Worm (Caenorhabditis elegans) whole organism, L4 larva: ENCODE measurements around the gene txt-4.
A peak's percentile ranks its signal among the peaks of the same experiment; 100 is the strongest.

Experiments
- D1046.2 ChIP-seq: fragments of 200-800 bp; sonication (Bioruptor generic); IDR thresholded peaks from 2 replicates; pipeline ENCODE4 v1.3.6; 2022; ENCODE audit warnings: missing genetic modification characterization, missing compliant biosample characterization
- F10B5.3 ChIP-seq: sonication (generic microtip); optimal IDR thresholded peaks from 2 replicates; lab custom pipeline; 2016; ENCODE audit warnings: mild to moderate bottlenecking, missing genetic modification characterization, missing compliant biosample characterization
- F26F4.8 ChIP-seq: fragments of 200-800 bp; sonication (Bioruptor generic); conservative IDR thresholded peaks from 2 replicates; pipeline ENCODE4 v1.3.6; 2022; ENCODE audit warnings: missing genetic modification characterization, missing compliant biosample characterization
- R02D3.7 ChIP-seq: fragments of 150-350 bp; sonication (generic microtip); optimal IDR thresholded peaks from 3 replicates; lab custom pipeline; 2014; ENCODE audit warnings: missing biosample characterization, missing genetic modification characterization
- T26A8.4 ChIP-seq: fragments of 200-800 bp; sonication (Bioruptor generic); IDR thresholded peaks from 2 replicates; pipeline ENCODE4 v1.3.6; 2022; ENCODE audit warnings: missing genetic modification characterization, missing compliant biosample characterization
- Y105C5A.15 ChIP-seq: fragments of 200-800 bp; sonication (Bioruptor generic); IDR thresholded peaks from 2 replicates; pipeline ENCODE4 v1.3.6; 2022; ENCODE audit warnings: missing genetic modification characterization, missing compliant biosample characterization
- Y48G9A.11 ChIP-seq: fragments of 200-800 bp; sonication (Bioruptor generic); IDR thresholded peaks from 2 replicates; pipeline ENCODE4 v1.3.6; 2022; ENCODE audit warnings: missing genetic modification reagents, missing genetic modification characterization, missing compliant biosample characterization
- Y75B8A.6 ChIP-seq: fragments of 200-800 bp; sonication (Bioruptor generic); IDR thresholded peaks from 2 replicates; pipeline ENCODE4 v1.3.6; 2022; ENCODE audit warnings: missing genetic modification reagents, missing genetic modification characterization, missing compliant biosample characterization
- ZK337.2 ChIP-seq: fragments of 200-800 bp; sonication (Bioruptor generic); IDR thresholded peaks from 2 replicates; pipeline ENCODE4 v1.3.6; 2022; ENCODE audit warnings: missing genetic modification reagents, missing genetic modification characterization, missing compliant biosample characterization
- ama-1 ChIP-seq: fragments of 150-350 bp; optimal IDR thresholded peaks from 2 replicates; lab custom pipeline; 2014; ENCODE audit warnings: inconsistent platforms, mixed read lengths
- attf-4 ChIP-seq: sonication (generic microtip); optimal IDR thresholded peaks from 3 replicates; lab custom pipeline; 2017; ENCODE audit warnings: missing biosample characterization, missing genetic modification characterization
- ceh-28 ChIP-seq: fragments of 150-350 bp; optimal IDR thresholded peaks from 2 replicates; lab custom pipeline; 2014; ENCODE audit warnings: missing biosample characterization, missing genetic modification reagents, missing genetic modification characterization
- ceh-62 ChIP-seq: sonication (generic microtip); optimal IDR thresholded peaks from 2 replicates; lab custom pipeline; 2017; ENCODE audit warnings: missing biosample characterization, missing genetic modification characterization
- ceh-82 ChIP-seq: sonication (generic microtip); optimal IDR thresholded peaks from 2 replicates; lab custom pipeline; 2017; ENCODE audit warnings: missing biosample characterization, missing genetic modification characterization
- daf-12 ChIP-seq: fragments of 150-350 bp; optimal IDR thresholded peaks from 2 replicates; lab custom pipeline; 2014; ENCODE audit warnings: missing biosample characterization, missing genetic modification reagents, missing genetic modification characterization
- dmd-6 ChIP-seq: fragments of 200-800 bp; sonication (Bioruptor generic); IDR thresholded peaks from 2 replicates; pipeline ENCODE4 v1.3.6; 2022; ENCODE audit warnings: missing genetic modification reagents, missing genetic modification characterization, missing compliant biosample characterization
- dmd-8 ChIP-seq: fragments of 200-800 bp; sonication (Bioruptor generic); IDR thresholded peaks from 2 replicates; pipeline ENCODE4 v1.3.6; 2022; ENCODE audit warnings: missing genetic modification characterization, missing compliant biosample characterization
- dpl-1 ChIP-seq: fragments of 150-350 bp; optimal IDR thresholded peaks from 2 replicates; lab custom pipeline; 2014; ENCODE audit warnings: missing biosample characterization, missing genetic modification reagents, missing genetic modification characterization
- egl-43 ChIP-seq: fragments of 200-800 bp; sonication (Bioruptor generic); IDR thresholded peaks from 2 replicates; pipeline ENCODE4 v1.3.6; 2022; ENCODE audit warnings: missing genetic modification reagents, missing genetic modification characterization, missing compliant biosample characterization
- fkh-10 ChIP-seq: fragments of 150-350 bp; optimal IDR thresholded peaks from 2 replicates; lab custom pipeline; 2014; ENCODE audit warnings: missing biosample characterization, missing genetic modification reagents, missing genetic modification characterization
- hlh-11 ChIP-seq: fragments of 200-800 bp; sonication (Bioruptor generic); optimal IDR thresholded peaks from 2 replicates; lab custom pipeline; 2018; ENCODE audit warnings: mild to moderate bottlenecking, missing genetic modification characterization, missing compliant biosample characterization
- hmg-1.1 ChIP-seq: fragments of 200-800 bp; sonication (Bioruptor generic); IDR thresholded peaks from 2 replicates; pipeline ENCODE4 v1.3.6; 2022; ENCODE audit warnings: missing genetic modification reagents, missing genetic modification characterization, missing compliant biosample characterization
- jun-1 ChIP-seq: fragments of 150-350 bp; optimal IDR thresholded peaks from 2 replicates; lab custom pipeline; 2014; ENCODE audit warnings: missing biosample characterization, missing genetic modification reagents, missing genetic modification characterization
- lin-1 ChIP-seq: fragments of 200-800 bp; sonication (Bioruptor generic); IDR thresholded peaks from 2 replicates; pipeline ENCODE4 v1.3.6; 2022; ENCODE audit warnings: missing genetic modification reagents, missing genetic modification characterization, missing compliant biosample characterization
- lin-29 ChIP-seq: fragments of 200-800 bp; sonication (Bioruptor generic); IDR thresholded peaks from 2 replicates; pipeline ENCODE4 v1.3.6; 2022; ENCODE audit warnings: missing genetic modification reagents, missing genetic modification characterization, missing compliant biosample characterization
- lin-38 ChIP-seq: fragments of 200-800 bp; sonication (Bioruptor generic); IDR thresholded peaks from 2 replicates; pipeline ENCODE4 v1.3.6; 2022; ENCODE audit warnings: missing genetic modification reagents, missing genetic modification characterization, missing compliant biosample characterization
- lin-39 ChIP-seq: fragments of 150-350 bp; optimal IDR thresholded peaks from 2 replicates; lab custom pipeline; 2014; ENCODE audit warnings: missing biosample characterization, missing genetic modification reagents, missing genetic modification characterization
- lir-3 ChIP-seq: sonication (generic microtip); optimal IDR thresholded peaks from 2 replicates; lab custom pipeline; 2016; ENCODE audit warnings: mild to moderate bottlenecking, missing genetic modification characterization, missing compliant biosample characterization
- madf-5 ChIP-seq, 2 experiments: fragments of 200-800 bp; sonication (Bioruptor generic); IDR thresholded peaks; 2 replicates each; pipeline ENCODE4 v1.3.6; 2022; ENCODE audit warnings: missing compliant biosample characterization in 2 of 2, missing genetic modification characterization in 2 of 2
- mdt-29 ChIP-seq: fragments of 200-800 bp; sonication (Bioruptor generic); IDR thresholded peaks from 2 replicates; pipeline ENCODE4 v1.3.6; 2022; ENCODE audit warnings: missing genetic modification reagents, missing genetic modification characterization, missing compliant biosample characterization
- mep-1 ChIP-seq: fragments of 150-350 bp; sonication (generic microtip); optimal IDR thresholded peaks from 3 replicates; lab custom pipeline; 2014; ENCODE audit warnings: missing biosample characterization, missing genetic modification characterization
- mes-2 ChIP-seq: sonication (generic microtip); optimal IDR thresholded peaks from 2 replicates; lab custom pipeline; 2016; ENCODE audit warnings: missing genotype, mild to moderate bottlenecking, missing genetic modification characterization, missing compliant biosample characterization; ENCODE audit not compliant: poor library complexity, severe bottlenecking
- mxl-3 ChIP-seq: fragments of 200-800 bp; sonication (Bioruptor generic); optimal IDR thresholded peaks from 2 replicates; lab custom pipeline; 2018; ENCODE audit warnings: mild to moderate bottlenecking, missing genetic modification characterization, missing compliant biosample characterization
- nhr-10 ChIP-seq: fragments of 150-350 bp; optimal IDR thresholded peaks from 2 replicates; lab custom pipeline; 2014; ENCODE audit warnings: missing biosample characterization, missing genetic modification characterization
- nhr-111 ChIP-seq: fragments of 200-800 bp; sonication (Bioruptor generic); optimal IDR thresholded peaks from 2 replicates; lab custom pipeline; 2018; ENCODE audit warnings: mild to moderate bottlenecking, missing genetic modification characterization, missing compliant biosample characterization
- nhr-25 ChIP-seq: sonication (generic microtip); optimal IDR thresholded peaks from 2 replicates; lab custom pipeline; 2017; ENCODE audit warnings: missing genetic modification characterization, mild to moderate bottlenecking, missing compliant biosample characterization, antibody characterized with exemption, moderate library complexity, borderline replicate concordance; ENCODE audit not compliant: insufficient read depth
- nhr-41 ChIP-seq: fragments of 200-800 bp; sonication (Bioruptor generic); IDR thresholded peaks from 2 replicates; pipeline ENCODE4 v1.3.6; 2022; ENCODE audit warnings: missing genetic modification reagents, missing genetic modification characterization, missing compliant biosample characterization
- nhr-42 ChIP-seq: fragments of 200-800 bp; sonication (Bioruptor generic); IDR thresholded peaks from 2 replicates; pipeline ENCODE4 v1.3.6; 2022; ENCODE audit warnings: missing genetic modification characterization, missing compliant biosample characterization
- nhr-48 ChIP-seq: sonication (generic microtip); optimal IDR thresholded peaks from 2 replicates; lab custom pipeline; 2016; ENCODE audit warnings: mild to moderate bottlenecking, missing genetic modification characterization, missing compliant biosample characterization
- nhr-76 ChIP-seq: fragments of 150-350 bp; optimal IDR thresholded peaks from 2 replicates; lab custom pipeline; 2014; ENCODE audit warnings: missing biosample characterization, missing genetic modification characterization
- pha-4 ChIP-seq, 2 experiments: fragments of 150-350 bp in 1 of 2; fragments of 200-800 bp in 1 of 2; sonication (Bioruptor generic) in 1 of 2; IDR thresholded peaks in 1 of 2; optimal IDR thresholded peaks in 1 of 2; 2 replicates each; pipeline versions ENCODE4 v1.3.6 to Lab custom; 2014 to 2022; ENCODE audit warnings: missing genetic modification characterization in 2 of 2, missing genetic modification reagents in 2 of 2, missing biosample characterization in 1 of 2, missing compliant biosample characterization in 1 of 2
- sdz-12 ChIP-seq: fragments of 200-800 bp; sonication (Bioruptor generic); optimal IDR thresholded peaks from 2 replicates; lab custom pipeline; 2018; ENCODE audit warnings: mild to moderate bottlenecking, missing genetic modification characterization, missing compliant biosample characterization
- set-16 ChIP-seq: fragments of 200-800 bp; sonication (Bioruptor generic); IDR thresholded peaks from 2 replicates; pipeline ENCODE4 v1.3.6; 2022; ENCODE audit warnings: missing genetic modification reagents, missing genetic modification characterization, missing compliant biosample characterization
- snpc-1.2 ChIP-seq: fragments of 200-800 bp; sonication (Bioruptor generic); IDR thresholded peaks from 2 replicates; pipeline ENCODE4 v1.3.6; 2022; ENCODE audit warnings: missing genetic modification reagents, missing genetic modification characterization, missing compliant biosample characterization
- spr-1 ChIP-seq: sonication (generic microtip); optimal IDR thresholded peaks from 2 replicates; lab custom pipeline; 2016; ENCODE audit warnings: mild to moderate bottlenecking, missing genetic modification characterization, missing compliant biosample characterization
- tra-1 ChIP-seq: fragments of 200-800 bp; sonication (Bioruptor generic); IDR thresholded peaks from 2 replicates; pipeline ENCODE4 v1.3.6; 2022; ENCODE audit warnings: missing genetic modification reagents, missing genetic modification characterization, missing compliant biosample characterization
- unc-62 ChIP-seq, 3 experiments: fragments of 150-350 bp in 1 of 3; sonication (generic microtip); optimal IDR thresholded peaks in 2 of 3; peaks in 1 of 3; 1 replicate in 1 of 3; 2 replicates in 2 of 3; lab custom pipeline; 2014 to 2017; ENCODE audit warnings: missing biosample characterization in 3 of 3, missing genetic modification characterization in 3 of 3, missing genetic modification reagents in 3 of 3, missing genotype in 1 of 3
- zfp-2 ChIP-seq: sonication (generic microtip); optimal IDR thresholded peaks from 2 replicates; lab custom pipeline; 2016; ENCODE audit warnings: mild to moderate bottlenecking, missing genetic modification characterization, missing compliant biosample characterization
- zip-11 ChIP-seq: fragments of 200-800 bp; sonication (Bioruptor generic); IDR thresholded peaks from 2 replicates; pipeline ENCODE4 v1.3.6; 2022; ENCODE audit warnings: missing genetic modification characterization, missing compliant biosample characterization
- ztf-11 ChIP-seq: fragments of 150-350 bp; optimal IDR thresholded peaks from 2 replicates; lab custom pipeline; 2014; ENCODE audit warnings: missing biosample characterization, missing genetic modification characterization
- ztf-7 ChIP-seq: fragments of 150-350 bp; optimal IDR thresholded peaks from 2 replicates; lab custom pipeline; 2014; ENCODE audit warnings: missing biosample characterization, missing genetic modification characterization

txt-4 gene

DNA sequence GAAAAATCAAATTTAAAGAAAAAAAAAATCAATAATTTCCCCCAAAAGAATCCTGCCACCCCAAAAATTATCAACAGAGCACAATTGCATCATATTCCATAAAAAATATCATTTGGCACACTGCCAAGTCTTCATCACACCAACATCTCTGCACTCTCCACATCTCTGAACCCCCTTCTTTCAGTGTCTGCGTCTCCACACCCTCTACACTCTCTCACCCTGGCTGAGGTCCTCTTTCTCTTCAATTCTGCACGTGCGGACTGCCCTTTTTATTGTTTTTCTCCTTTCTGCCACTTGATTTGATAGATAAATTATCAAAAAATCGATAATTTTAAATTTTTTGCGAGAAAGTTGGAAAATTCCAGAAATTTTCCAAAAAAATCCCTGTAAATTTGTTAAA lies 12.9 kb upstream of the txt-4 start, which contains the start of gene hxk-3 (continued):
- TF ChIP-seq spr-1 (tag; lab: Kevin White, UChicago) (peak; percentile 2), nhr-10 (tag; lab: Kevin White, UChicago) (no peak), pha-4 (GFP tag; IDR thresholded peaks at IDR 0.05; lab: Robert Waterston, UW) (no peak), pha-4 (tag; optimal IDR thresholded peaks at IDR 0.05; lab: Kevin White, UChicago) (no peak), sdz-12 (GFP tag; lab: Kevin White, UChicago) (no peak), madf-5 (GFP tag; IDR thresholded peaks at IDR 0.05; lab: Robert Waterston, UW) (no peak), Y75B8A.6 (GFP tag; lab: Robert Waterston, UW) (no peak), fkh-10 (GFP tag; lab: Kevin White, UChicago) (peak; percentile 31), ceh-82 (no peak), ceh-28 (tag; lab: Kevin White, UChicago) (peak; percentile 23), set-16 (GFP tag; lab: Robert Waterston, UW) (no peak), dmd-6 (GFP tag; lab: Robert Waterston, UW) (peak; percentile 50), daf-12 (tag; lab: Kevin White, UChicago) (no peak), nhr-41 (GFP tag; lab: Robert Waterston, UW) (no peak), lin-1 (GFP tag; lab: Robert Waterston, UW) (no peak), dpl-1 (GFP tag; lab: Kevin White, UChicago) (peak; percentile 47), ztf-7 (tag; lab: Kevin White, UChicago) (peak; percentile 44), T26A8.4 (GFP tag; lab: Robert Waterston, UW) (peak; percentile 12; the same call in 1 of the 2 replicates), Y48G9A.11 (GFP tag; lab: Robert Waterston, UW) (no peak), lin-39 (no peak), egl-43 (GFP tag; lab: Robert Waterston, UW) (no peak), lin-29 (GFP tag; lab: Robert Waterston, UW) (no peak), dmd-8 (GFP tag; lab: Robert Waterston, UW) (no peak), jun-1 (tag; lab: Kevin White, UChicago) (no peak), nhr-42 (GFP tag; lab: Robert Waterston, UW) (0 out of 2 replicates have a peak, but pooled peaks have one; percentile 15), ZK337.2 (GFP tag; lab: Robert Waterston, UW) (no peak), nhr-76 (tag; lab: Kevin White, UChicago) (no peak), nhr-25 (no peak), nhr-111 (GFP tag; lab: Kevin White, UChicago) (no peak), zip-11 (GFP tag; lab: Robert Waterston, UW) (no peak), F26F4.8 (GFP tag; lab: Robert Waterston, UW) (no peak), snpc-1.2 (no peak), unc-62 (GFP tag; optimal IDR thresholded peaks at IDR 0.05 in 1 of 2; lab: Kevin White, UChicago) (peak in 1 of 2 experiments; percentile 73), unc-62 (tag; optimal IDR thresholded peaks at IDR 0.05; lab: Kevin White, UChicago) (no peak), D1046.2 (no peak), mxl-3 (GFP tag; lab: Kevin White, UChicago) (peak; percentile 60), R02D3.7 (no peak), nhr-48 (tag; lab: Kevin White, UChicago) (peak; percentile 48), zfp-2 (tag; lab: Kevin White, UChicago) (no peak), attf-4 (tag; lab: Kevin White, UChicago) (no peak), tra-1 (GFP tag; lab: Robert Waterston, UW) (0 out of 2 replicates have a peak, but pooled peaks have one; percentile 30), hmg-1.1 (GFP tag; lab: Robert Waterston, UW) (peak; percentile 82), Y105C5A.15 (no peak), ama-1 (lab: Kevin White, UChicago) (no peak), lir-3 (no peak), ztf-11 (no peak), mep-1 (tag; lab: Kevin White, UChicago) (peak; percentile 77), mdt-29 (no peak), ceh-62 (tag; lab: Kevin White, UChicago) (no peak), F10B5.3 (tag; lab: Kevin White, UChicago) (no peak), lin-38 (GFP tag; lab: Robert Waterston, UW) (peak; percentile 72), mes-2 (tag; lab: Kevin White, UChicago) (peak; percentile 52), hlh-11 (peak; percentile 82)
